Worm (Caenorhabditis elegans): ENCODE data around the gene ZK1307.2.

ce11 chrII:9680493-9680892 lies 26.7 kb upstream of the ZK1307.2 start, which contains the start of gene ZK1320.13:
- TF ChIP-seq nhr-237 (tag; optimal IDR thresholded peaks at IDR 0.05) (no peak), daf-12 (tag; optimal IDR thresholded peaks at IDR 0.05) (no peak), dpl-1 (GFP tag; optimal IDR thresholded peaks at IDR 0.05) (no peak), lin-15B (tag; optimal IDR thresholded peaks at IDR 0.05) (no peak), nhr-10 (tag; optimal IDR thresholded peaks at IDR 0.05) (no peak)
